Comparison of ENCODE assay signal across 3 worm cellular contexts in genomic region chrIV:3654214-3654613, ce11.
A peak's percentile ranks its signal among the peaks of the same experiment; 100 is the strongest.
TF ChIP-seq lines count a peak whose summit lies in the region.

No protein-coding gene starts in this region.

TF ChIP-seq in whole organism, L1 larva, 84 proteins besides CTCF, POLR2A, EP300 and RAD21 (continued from another document and continues in another):
- TF ChIP-seq sptf-1 (tag; optimal IDR thresholded peaks at IDR 0.05; lab: Kevin White, UChicago) (no peak), pax-3 (tag; optimal IDR thresholded peaks at IDR 0.05; lab: Kevin White, UChicago) (peak; percentile 15), lir-3 (tag; optimal IDR thresholded peaks at IDR 0.05; lab: Kevin White, UChicago; ENCODE audit: poor library complexity) (peak; percentile 28), hlh-17 (GFP tag; optimal IDR thresholded peaks at IDR 0.05; lab: Kevin White, UChicago; ENCODE audit: borderline replicate concordance) (no peak), elt-3 (tag; optimal IDR thresholded peaks at IDR 0.05; lab: Kevin White, UChicago) (peak in 2 of 6 experiments; percentile 24 to 25), unc-98 (GFP tag; IDR thresholded peaks at IDR 0.05; lab: Robert Waterston, UW) (peak; percentile 63; the same call in 1 of the 2 replicates), fkh-10 (GFP tag; optimal IDR thresholded peaks at IDR 0.05; lab: Kevin White, UChicago) (no peak), ceh-82 (tag; optimal IDR thresholded peaks at IDR 0.05; lab: Kevin White, UChicago) (peak in 1 of 3 experiments; percentile 2), nhr-28 (tag; optimal IDR thresholded peaks at IDR 0.05; lab: Kevin White, UChicago) (no peak), nhr-84 (tag; optimal IDR thresholded peaks at IDR 0.05; lab: Kevin White, UChicago) (no peak), lin-13 (GFP tag; optimal IDR thresholded peaks at IDR 0.05; lab: Kevin White, UChicago) (no peak), C16A3.4 (tag; optimal IDR thresholded peaks at IDR 0.05; lab: Kevin White, UChicago) (peak; percentile 57), C34B4.2 (tag; optimal IDR thresholded peaks at IDR 0.05; lab: Kevin White, UChicago) (no peak), tbx-2 (tag; optimal IDR thresholded peaks at IDR 0.05; lab: Kevin White, UChicago) (peak; percentile 90), tlp-1 (tag; optimal IDR thresholded peaks at IDR 0.05; lab: Kevin White, UChicago) (no peak), skn-1 (tag; optimal IDR thresholded peaks at IDR 0.05; lab: Kevin White, UChicago) (peak; percentile 18), lin-14 (GFP tag; optimal IDR thresholded peaks at IDR 0.05; lab: Kevin White, UChicago) (peak; percentile 91), xbp-1 (tag; optimal IDR thresholded peaks at IDR 0.05; lab: Kevin White, UChicago) (peak; percentile 36), unc-62 (GFP tag; optimal IDR thresholded peaks at IDR 0.05; lab: Kevin White, UChicago) (no peak), fkh-8 (tag; optimal IDR thresholded peaks at IDR 0.05; lab: Kevin White, UChicago) (no peak), alr-1 (tag; optimal IDR thresholded peaks at IDR 0.05; lab: Kevin White, UChicago; ENCODE audit: borderline replicate concordance) (no peak), mab-9 (GFP tag; IDR thresholded peaks at IDR 0.05; lab: Robert Waterston, UW) (0 out of 2 replicates have a peak, but pooled peaks have one; percentile 47), snpc-4 (tag; optimal IDR thresholded peaks at IDR 0.05; lab: Kevin White, UChicago) (no peak), hpl-2 (GFP tag; optimal IDR thresholded peaks at IDR 0.05; lab: Kevin White, UChicago) (no peak), rnt-1 (tag; optimal IDR thresholded peaks at IDR 0.05; lab: Kevin White, UChicago) (peak; percentile 94), pqm-1 (tag; optimal IDR thresholded peaks at IDR 0.05; lab: Kevin White, UChicago) (no peak), irx-1 (tag; optimal IDR thresholded peaks at IDR 0.05; lab: Kevin White, UChicago) (peak; percentile 29), dsc-1 (tag; optimal IDR thresholded peaks at IDR 0.05; lab: Kevin White, UChicago) (peak; percentile 17), snu-23 (GFP tag; optimal IDR thresholded peaks at IDR 0.05; lab: Kevin White, UChicago) (peak; percentile 87), jun-1 (tag; optimal IDR thresholded peaks at IDR 0.05; lab: Kevin White, UChicago) (peak; percentile 5), elt-2 (tag; optimal IDR thresholded peaks at IDR 0.05; lab: Kevin White, UChicago) (no peak), ceh-88 (GFP tag; IDR thresholded peaks at IDR 0.05; lab: Robert Waterston, UW) (no peak; the same call in 1 of the 2 replicates), nhr-12 (tag; optimal IDR thresholded peaks at IDR 0.05; lab: Kevin White, UChicago) (no peak), aly-2 (tag; optimal IDR thresholded peaks at IDR 0.05; lab: Kevin White, UChicago) (no peak), zag-1 (tag; optimal IDR thresholded peaks at IDR 0.05; lab: Kevin White, UChicago) (no peak), nhr-77 (tag; optimal IDR thresholded peaks at IDR 0.05; lab: Kevin White, UChicago) (peak; percentile 27), grh-1 (GFP tag; IDR thresholded peaks at IDR 0.05; lab: Robert Waterston, UW) (peak; percentile 60), C04F5.9 (tag; optimal IDR thresholded peaks at IDR 0.05; lab: Kevin White, UChicago) (no peak), lin-35 (GFP tag; optimal IDR thresholded peaks at IDR 0.05; lab: Kevin White, UChicago) (peak in 1 of 2 experiments; percentile 45), lsy-2 (tag; optimal IDR thresholded peaks at IDR 0.05; lab: Kevin White, UChicago) (peak; percentile 56 to 76), pag-3 (tag; optimal IDR thresholded peaks at IDR 0.05; lab: Kevin White, UChicago; ENCODE audit: borderline replicate concordance, insufficient read depth) (no peak), vab-15 (tag; optimal IDR thresholded peaks at IDR 0.05; lab: Kevin White, UChicago) (no peak), nhr-47 (tag; optimal IDR thresholded peaks at IDR 0.05; lab: Kevin White, UChicago) (peak; percentile 70)

TF ChIP-seq in whole organism, L2 larva, 48 proteins besides CTCF, POLR2A, EP300 and RAD21 (continued from another document):
- TF ChIP-seq lin-13 (GFP tag; optimal IDR thresholded peaks at IDR 0.05; lab: Kevin White, UChicago) (no peak), sem-4 (tag; optimal IDR thresholded peaks at IDR 0.05; lab: Kevin White, UChicago) (no peak), crh-2 (tag; optimal IDR thresholded peaks at IDR 0.05; lab: Kevin White, UChicago) (peak; percentile 14), nhr-6 (tag; optimal IDR thresholded peaks at IDR 0.05; lab: Kevin White, UChicago) (no peak), alr-1 (tag; optimal IDR thresholded peaks at IDR 0.05; lab: Kevin White, UChicago) (no peak), nhr-237 (tag; optimal IDR thresholded peaks at IDR 0.05; lab: Kevin White, UChicago) (no peak), nhr-12 (tag; optimal IDR thresholded peaks at IDR 0.05; lab: Kevin White, UChicago) (no peak), gmeb-1 (tag; optimal IDR thresholded peaks at IDR 0.05; lab: Kevin White, UChicago) (peak; percentile 33), lsy-2 (tag; optimal IDR thresholded peaks at IDR 0.05; lab: Kevin White, UChicago) (peak in 1 of 2 experiments; percentile 47)

TF ChIP-seq in whole organism, L4 larva, 104 proteins besides CTCF, POLR2A, EP300 and RAD21 (continued from another document):
- TF ChIP-seq mes-2 (tag; optimal IDR thresholded peaks at IDR 0.05; lab: Kevin White, UChicago; ENCODE audit: poor library complexity, severe bottlenecking), result peak; percentile 26
- peak; percentile 82 for TF ChIP-seq mdt-29 (GFP tag; IDR thresholded peaks at IDR 0.05; lab: Robert Waterston, UW)
- TF ChIP-seq zfp-3 (GFP tag; conservative IDR thresholded peaks at IDR 0.05; lab: Robert Waterston, UW), result 0 out of 2 replicates have a peak, but pooled peaks have one; percentile 53
- peak; percentile 93 for TF ChIP-seq hlh-11 (tag; optimal IDR thresholded peaks at IDR 0.05; lab: Kevin White, UChicago)
- TF ChIP-seq zfp-2 (tag; optimal IDR thresholded peaks at IDR 0.05; lab: Kevin White, UChicago), result no peak
- no peak for TF ChIP-seq zip-11 (GFP tag; IDR thresholded peaks at IDR 0.05; lab: Robert Waterston, UW)
- peak in 1 of 2 experiments; percentile 90 for TF ChIP-seq daf-16 (GFP tag; optimal IDR thresholded peaks at IDR 0.05; lab: Kevin White, UChicago)
- TF ChIP-seq daf-16 (tag; optimal IDR thresholded peaks at IDR 0.05; lab: Kevin White, UChicago), result peak; percentile 82
- TF ChIP-seq nhr-28 (tag; optimal IDR thresholded peaks at IDR 0.05; lab: Kevin White, UChicago), result peak; percentile 53
- peak; percentile 74 for TF ChIP-seq tra-1 (GFP tag; IDR thresholded peaks at IDR 0.05; lab: Robert Waterston, UW)
- peak; percentile 73 to 79 for TF ChIP-seq mdl-1 (tag; optimal IDR thresholded peaks at IDR 0.05; lab: Kevin White, UChicago)
- peak; percentile 91 for TF ChIP-seq ceh-20 (GFP tag; IDR thresholded peaks at IDR 0.05; lab: Robert Waterston, UW)
- no peak for TF ChIP-seq nhr-237 (tag; optimal IDR thresholded peaks at IDR 0.05; lab: Kevin White, UChicago)
- TF ChIP-seq nhr-6 (tag; optimal IDR thresholded peaks at IDR 0.05; lab: Kevin White, UChicago), result no peak
- no peak for TF ChIP-seq nhr-10 (tag; optimal IDR thresholded peaks at IDR 0.05; lab: Kevin White, UChicago)
- TF ChIP-seq snpc-1.2 (GFP tag; IDR thresholded peaks at IDR 0.05; lab: Robert Waterston, UW), result no peak
- TF ChIP-seq hlh-30 (tag; optimal IDR thresholded peaks at IDR 0.05; lab: Kevin White, UChicago; ENCODE audit: insufficient read depth), result peak; percentile 89
- no peak for TF ChIP-seq nhr-102 (tag; optimal IDR thresholded peaks at IDR 0.05; lab: Kevin White, UChicago)
- peak; percentile 53 for TF ChIP-seq nhr-25 (tag; optimal IDR thresholded peaks at IDR 0.05; lab: Kevin White, UChicago; ENCODE audit: borderline replicate concordance, insufficient read depth)
- no peak for TF ChIP-seq ceh-44 (GFP tag; IDR thresholded peaks at IDR 0.05; lab: Robert Waterston, UW)
- peak; percentile 98 for TF ChIP-seq mxl-2 (GFP tag; conservative IDR thresholded peaks at IDR 0.05; lab: Robert Waterston, UW)
- no peak for TF ChIP-seq unc-130 (GFP tag; optimal IDR thresholded peaks at IDR 0.05; lab: Kevin White, UChicago)
- TF ChIP-seq skn-1 (tag; optimal IDR thresholded peaks at IDR 0.05; lab: Kevin White, UChicago), result no peak
- TF ChIP-seq zip-2 (tag; optimal IDR thresholded peaks at IDR 0.05; lab: Kevin White, UChicago), result no peak
- TF ChIP-seq ZK337.2 (GFP tag; IDR thresholded peaks at IDR 0.05; lab: Robert Waterston, UW), result no peak
- TF ChIP-seq egl-27 (tag; optimal IDR thresholded peaks at IDR 0.05; lab: Kevin White, UChicago), result no peak
- TF ChIP-seq hif-1 (tag; optimal IDR thresholded peaks at IDR 0.05; lab: Kevin White, UChicago), result peak in 1 of 2 experiments; percentile 55
- no peak for TF ChIP-seq snpc-4 (tag; optimal IDR thresholded peaks at IDR 0.05; lab: Kevin White, UChicago)
- TF ChIP-seq nhr-11 (tag; optimal IDR thresholded peaks at IDR 0.05; lab: Kevin White, UChicago), result peak; percentile 82
